Worm (Caenorhabditis elegans) whole organism, young adult: ENCODE results near the gene rig-6.

Experiments used
- B0035.1 ChIP-seq: sonication (generic microtip); optimal IDR thresholded peaks from 2 replicates; lab custom pipeline; 2016; ENCODE audit warnings: missing genetic modification characterization, mild to moderate bottlenecking, missing compliant biosample characterization, missing genotype, missing genetic modification reagents
- B0261.1 ChIP-seq: sonication (generic microtip); optimal IDR thresholded peaks from 2 replicates; lab custom pipeline; 2016; ENCODE audit warnings: mild to moderate bottlenecking, missing genetic modification characterization, moderate library complexity, missing compliant biosample characterization
- C17E4.6 ChIP-seq: fragments of 200-800 bp; sonication (Bioruptor generic); IDR thresholded peaks from 2 replicates; pipeline ENCODE4 v1.3.6; 2022; ENCODE audit warnings: missing genetic modification reagents, missing genetic modification characterization, missing compliant biosample characterization
- D2030.7 ChIP-seq: fragments of 200-800 bp; sonication (Bioruptor generic); IDR thresholded peaks from 2 replicates; pipeline ENCODE4 v1.3.6; 2022; ENCODE audit warnings: missing genetic modification reagents, missing genetic modification characterization, missing compliant biosample characterization
- F10E7.11 ChIP-seq: sonication (generic microtip); optimal IDR thresholded peaks from 2 replicates; lab custom pipeline; 2017; ENCODE audit warnings: mild to moderate bottlenecking, missing genetic modification characterization, moderate library complexity, missing compliant biosample characterization
- F22D6.2 ChIP-seq: sonication (generic microtip); optimal IDR thresholded peaks from 2 replicates; lab custom pipeline; 2016; ENCODE audit warnings: mild to moderate bottlenecking, missing genetic modification characterization, missing compliant biosample characterization
- F23B12.7 ChIP-seq: sonication (generic microtip); optimal IDR thresholded peaks from 2 replicates; lab custom pipeline; 2017; ENCODE audit warnings: missing genetic modification characterization, mild to moderate bottlenecking, missing compliant biosample characterization, antibody characterized with exemption, moderate library complexity; ENCODE audit not compliant: insufficient read depth
- F49E8.2 ChIP-seq: sonication (generic microtip); optimal IDR thresholded peaks from 3 replicates; lab custom pipeline; 2017; ENCODE audit warnings: missing genetic modification characterization, mild to moderate bottlenecking, missing compliant biosample characterization, antibody characterized with exemption, moderate library complexity; ENCODE audit not compliant: insufficient read depth
- F55B11.4 ChIP-seq: sonication (generic microtip); optimal IDR thresholded peaks from 2 replicates; lab custom pipeline; 2016; ENCODE audit warnings: missing compliant biosample characterization, missing genetic modification characterization, borderline replicate concordance; ENCODE audit not compliant: insufficient read depth
- F57C9.4 ChIP-seq: sonication (generic microtip); optimal IDR thresholded peaks from 2 replicates; lab custom pipeline; 2017; ENCODE audit warnings: mild to moderate bottlenecking, missing genetic modification characterization, missing compliant biosample characterization
- K11D2.4 ChIP-seq: fragments of 200-800 bp; sonication (Bioruptor generic); IDR thresholded peaks from 2 replicates; pipeline ENCODE4 v1.3.6; 2022; ENCODE audit warnings: missing genetic modification reagents, missing genetic modification characterization, missing compliant biosample characterization
- K12H6.12 ChIP-seq: fragments of 200-800 bp; sonication (Bioruptor generic); optimal IDR thresholded peaks from 2 replicates; lab custom pipeline; 2018; ENCODE audit warnings: mild to moderate bottlenecking, missing genetic modification characterization, missing compliant biosample characterization
- Y53G8AR.9 ChIP-seq: fragments of 200-800 bp; sonication (Bioruptor generic); conservative IDR thresholded peaks from 2 replicates; pipeline ENCODE4 v1.3.6; 2022; ENCODE audit warnings: missing genetic modification reagents, missing genetic modification characterization, missing compliant biosample characterization
- Y95B8A.8 ChIP-seq: fragments of 200-800 bp; sonication (Bioruptor generic); IDR thresholded peaks from 2 replicates; pipeline ENCODE4 v1.3.6; 2022; ENCODE audit warnings: missing genetic modification reagents, missing genetic modification characterization, missing compliant biosample characterization
- ama-1 ChIP-seq, 3 experiments: fragments of 150-350 bp in 1 of 3; sonication (generic microtip) in 2 of 3; optimal IDR thresholded peaks; 2 replicates each; lab custom pipeline; 2014 to 2018; ENCODE audit warnings: missing biosample characterization in 2 of 3, missing genetic modification characterization in 2 of 3, missing genetic modification reagents in 2 of 3
- aptf-2 ChIP-seq: fragments of 200-800 bp; sonication (Bioruptor generic); conservative IDR thresholded peaks from 2 replicates; pipeline ENCODE4 v1.3.6; 2022; ENCODE audit warnings: missing genetic modification reagents, missing genetic modification characterization, missing compliant biosample characterization
- aptf-3 ChIP-seq: fragments of 200-800 bp; sonication (Bioruptor generic); IDR thresholded peaks from 2 replicates; pipeline ENCODE4 v1.3.6; 2022; ENCODE audit warnings: missing genetic modification characterization, missing compliant biosample characterization
- atf-7 ChIP-seq: sonication (generic microtip); optimal IDR thresholded peaks from 2 replicates; lab custom pipeline; 2017; ENCODE audit warnings: mild to moderate bottlenecking, missing genetic modification characterization, missing compliant biosample characterization
- athp-1 ChIP-seq: sonication (generic microtip); optimal IDR thresholded peaks from 2 replicates; lab custom pipeline; 2017; ENCODE audit warnings: mild to moderate bottlenecking, missing genetic modification characterization, missing compliant biosample characterization
- bed-1 ChIP-seq: fragments of 200-800 bp; sonication (Bioruptor generic); IDR thresholded peaks from 2 replicates; pipeline ENCODE4 v1.3.6; 2022; ENCODE audit warnings: missing genetic modification reagents, missing genetic modification characterization, missing compliant biosample characterization
- ceh-40 ChIP-seq: fragments of 200-800 bp; sonication (Bioruptor generic); IDR thresholded peaks from 2 replicates; pipeline ENCODE4 v1.3.6; 2022; ENCODE audit warnings: missing genetic modification characterization, missing compliant biosample characterization
- ceh-79 ChIP-seq: sonication (generic microtip); optimal IDR thresholded peaks from 2 replicates; lab custom pipeline; 2017; ENCODE audit warnings: mild to moderate bottlenecking, missing genetic modification characterization, missing compliant biosample characterization
- die-1 ChIP-seq: sonication (generic microtip); optimal IDR thresholded peaks from 2 replicates; lab custom pipeline; 2016; ENCODE audit warnings: missing genotype, mild to moderate bottlenecking, missing genetic modification characterization, missing compliant biosample characterization
- efl-1 ChIP-seq: fragments of 150-350 bp; optimal IDR thresholded peaks from 2 replicates; lab custom pipeline; 2014; ENCODE audit warnings: missing biosample characterization, missing genetic modification reagents, missing genetic modification characterization
- ets-4 ChIP-seq: fragments of 200-800 bp; sonication (Bioruptor generic); optimal IDR thresholded peaks from 2 replicates; lab custom pipeline; 2018; ENCODE audit warnings: mild to moderate bottlenecking, missing genetic modification characterization, missing compliant biosample characterization
- him-1 ChIP-seq: sonication (generic microtip); optimal IDR thresholded peaks from 2 replicates; lab custom pipeline; 2016; ENCODE audit warnings: missing genotype, missing genetic modification reagents, missing genetic modification characterization, missing compliant biosample characterization
- hlh-26 ChIP-seq: fragments of 200-800 bp; sonication (Bioruptor generic); conservative IDR thresholded peaks from 2 replicates; pipeline ENCODE4 v1.3.6; 2022; ENCODE audit warnings: missing genetic modification reagents, missing genetic modification characterization, missing compliant biosample characterization
- lag-1 ChIP-seq: fragments of 200-800 bp; sonication (Bioruptor generic); IDR thresholded peaks from 2 replicates; pipeline ENCODE4 v1.3.6; 2022; ENCODE audit warnings: missing genetic modification reagents, missing genetic modification characterization, missing compliant biosample characterization
- let-607 ChIP-seq, 2 experiments: fragments of 200-800 bp in 1 of 2; sonication (Bioruptor generic) in 1 of 2; sonication (generic microtip) in 1 of 2; optimal IDR thresholded peaks; 2 replicates each; lab custom pipeline; 2016 to 2018; ENCODE audit warnings: mild to moderate bottlenecking in 2 of 2, missing compliant biosample characterization in 2 of 2, missing genetic modification characterization in 2 of 2, moderate library complexity in 2 of 2, missing genotype in 1 of 2
- lin-26 ChIP-seq: fragments of 200-800 bp; sonication (Bioruptor generic); IDR thresholded peaks from 2 replicates; pipeline ENCODE4 v1.3.6; 2022; ENCODE audit warnings: missing genetic modification reagents, missing genetic modification characterization, missing compliant biosample characterization
- lin-40 ChIP-seq: sonication (generic microtip); optimal IDR thresholded peaks from 2 replicates; lab custom pipeline; 2016; ENCODE audit warnings: missing genetic modification characterization, mild to moderate bottlenecking, missing compliant biosample characterization, missing genotype, missing genetic modification reagents
- lsy-27 ChIP-seq: sonication (generic microtip); optimal IDR thresholded peaks from 2 replicates; lab custom pipeline; 2017; ENCODE audit warnings: missing genetic modification characterization, mild to moderate bottlenecking, missing compliant biosample characterization, antibody characterized with exemption, missing genotype, borderline replicate concordance; ENCODE audit not compliant: insufficient read depth
- madf-6 ChIP-seq: fragments of 200-800 bp; sonication (Bioruptor generic); IDR thresholded peaks from 2 replicates; pipeline ENCODE4 v1.3.6; 2022; ENCODE audit warnings: missing genetic modification reagents, missing genetic modification characterization, missing compliant biosample characterization
- mel-28 ChIP-seq: sonication (generic microtip); optimal IDR thresholded peaks from 2 replicates; lab custom pipeline; 2016; ENCODE audit warnings: borderline replicate concordance, mild to moderate bottlenecking, missing genetic modification characterization, missing compliant biosample characterization
- pbrm-1 ChIP-seq: fragments of 200-800 bp; sonication (Bioruptor generic); IDR thresholded peaks from 2 replicates; pipeline ENCODE4 v1.3.6; 2022; ENCODE audit warnings: missing genetic modification reagents, missing genetic modification characterization, missing compliant biosample characterization
- rcor-1 ChIP-seq: fragments of 200-800 bp; sonication (Bioruptor generic); IDR thresholded peaks from 2 replicates; pipeline ENCODE4 v1.3.6; 2022; ENCODE audit warnings: missing genetic modification reagents, missing genetic modification characterization, missing compliant biosample characterization
- snpc-1.1 ChIP-seq: sonication (generic microtip); optimal IDR thresholded peaks from 2 replicates; lab custom pipeline; 2017; ENCODE audit warnings: missing genetic modification characterization, mild to moderate bottlenecking, missing compliant biosample characterization, antibody characterized with exemption, moderate library complexity, missing genotype, missing genetic modification reagents; ENCODE audit not compliant: insufficient read depth
- snpc-1.3 ChIP-seq: sonication (generic microtip); optimal IDR thresholded peaks from 2 replicates; lab custom pipeline; 2017; ENCODE audit warnings: missing genetic modification characterization, mild to moderate bottlenecking, missing compliant biosample characterization, antibody characterized with exemption, moderate library complexity, missing genotype, missing genetic modification reagents; ENCODE audit not compliant: insufficient read depth
- ztf-26 ChIP-seq: sonication (generic microtip); optimal IDR thresholded peaks from 2 replicates; lab custom pipeline; 2017; ENCODE audit warnings: missing genetic modification characterization, missing compliant biosample characterization

rig-6 gene

ce11 chrII:4766284-4766683 lies 45.6 kb downstream of the rig-6 start, which contains the start of gene ttm-2:
ttm-2 (minus strand) TSS chrII:4766384.
- TF ChIP-seq atf-7 (tag; lab: Kevin White, UChicago) (no peak), F55B11.4 (tag; lab: Kevin White, UChicago) (no peak), lag-1 (no peak), K11D2.4 (no peak), lsy-27 (tag; lab: Kevin White, UChicago) (no peak), him-1 (no peak), Y53G8AR.9 (GFP tag; lab: Robert Waterston, UW) (no peak), K12H6.12 (no peak), efl-1 (GFP tag; lab: Kevin White, UChicago) (no peak), athp-1 (tag; lab: Kevin White, UChicago) (no peak), madf-6 (GFP tag; lab: Robert Waterston, UW) (no peak), ceh-40 (GFP tag; lab: Robert Waterston, UW) (no peak), mel-28 (tag; lab: Kevin White, UChicago) (no peak), aptf-2 (GFP tag; lab: Robert Waterston, UW) (no peak), F22D6.2 (no peak), Y95B8A.8 (GFP tag; lab: Robert Waterston, UW) (no peak), snpc-1.3 (tag; lab: Kevin White, UChicago) (no peak), F57C9.4 (tag; lab: Kevin White, UChicago) (no peak), ets-4 (GFP tag; lab: Kevin White, UChicago) (no peak)

ce11 chrII:4762574-4763285 lies 49.2 kb downstream of the rig-6 start, which contains the start of gene F26G1.2:
F26G1.2 (plus strand) TSS chrII:4763081.
- TF ChIP-seq ztf-26 (peak; percentile 11), lin-26 (GFP tag; lab: Robert Waterston, UW) (peak; percentile 47; the same call in 1 of the 2 replicates), snpc-1.1 (no peak), mel-28 (tag; lab: Kevin White, UChicago) (no peak), F23B12.7 (tag; lab: Kevin White, UChicago) (no peak)

ce11 chrII:4761020-4761419 lies 50.9 kb downstream of the rig-6 start:
- peak; percentile 6 for TF ChIP-seq ztf-26
- TF ChIP-seq hlh-26 (GFP tag; lab: Robert Waterston, UW), result no peak
- TF ChIP-seq B0035.1 (tag; lab: Kevin White, UChicago), result no peak
- no peak for TF ChIP-seq aptf-3
- TF ChIP-seq D2030.7 (GFP tag; lab: Robert Waterston, UW), result no peak
- TF ChIP-seq die-1 (tag; lab: Kevin White, UChicago), result no peak
- no peak for TF ChIP-seq lsy-27 (tag; lab: Kevin White, UChicago)
- TF ChIP-seq ama-1 (optimal IDR thresholded peaks at IDR 0.05; lab: Kevin White, UChicago), result no peak
- TF ChIP-seq ama-1 (GFP tag; optimal IDR thresholded peaks at IDR 0.05; lab: Kevin White, UChicago), result no peak
- TF ChIP-seq F49E8.2 (tag; lab: Kevin White, UChicago), result no peak

ce11 chrII:4759835-4760234 lies 52.1 kb downstream of the rig-6 start:
- TF ChIP-seq pbrm-1 (GFP tag; lab: Robert Waterston, UW) (no peak), ceh-79 (no peak), lin-26 (GFP tag; lab: Robert Waterston, UW) (no peak), rcor-1 (no peak), let-607 (tag; optimal IDR thresholded peaks at IDR 0.05; lab: Kevin White, UChicago) (no peak), F49E8.2 (tag; lab: Kevin White, UChicago) (no peak), lin-40 (tag; lab: Kevin White, UChicago) (no peak), bed-1 (GFP tag; lab: Robert Waterston, UW) (no peak), F10E7.11 (tag; lab: Kevin White, UChicago) (no peak), C17E4.6 (GFP tag; lab: Robert Waterston, UW) (no peak), ceh-40 (GFP tag; lab: Robert Waterston, UW) (no peak), B0261.1 (no peak)
